Fruit fly (Drosophila melanogaster) whole organism, embryonic: ENCODE data around the gene CG9426.

Experiments used
- Aef1 ChIP-seq: fragments of 200-800 bp; sonication (Bioruptor generic); IDR thresholded peaks from 3 replicates; pipeline ENCODE4 v1.3.6; 2022; ENCODE audit warnings: missing biosample characterization, missing genetic modification characterization
- CG10959 ChIP-seq: fragments of 200-800 bp; sonication (Bioruptor generic); IDR thresholded peaks from 2 replicates; pipeline ENCODE4 v1.3.6; 2022; ENCODE audit warnings: missing biosample characterization, missing genetic modification characterization
- CG11093 ChIP-seq: fragments of 200-800 bp; sonication (Bioruptor generic); IDR thresholded peaks from 3 replicates; pipeline ENCODE4 v1.3.6; 2022; ENCODE audit warnings: missing biosample characterization, missing genetic modification characterization
- CG16779 ChIP-seq: fragments of 200-800 bp; sonication (Bioruptor generic); IDR thresholded peaks from 2 replicates; pipeline ENCODE4 v1.3.6; 2022; ENCODE audit warnings: missing biosample characterization, missing genetic modification characterization
- CG17802 ChIP-seq: fragments of 200-800 bp; sonication (Bioruptor generic); optimal IDR thresholded peaks from 2 replicates; lab custom pipeline; 2018; ENCODE audit warnings: missing biosample characterization, mild to moderate bottlenecking, missing genetic modification characterization, moderate library complexity
- CG17829 ChIP-seq: fragments of 200-800 bp; optimal IDR thresholded peaks from 2 replicates; lab custom pipeline; 2019; ENCODE audit warnings: missing biosample characterization, mild to moderate bottlenecking, missing genetic modification characterization, moderate library complexity
- CG18011 ChIP-seq: fragments of 200-800 bp; sonication (Bioruptor generic); optimal IDR thresholded peaks from 2 replicates; lab custom pipeline; 2017; ENCODE audit warnings: missing biosample characterization, missing genetic modification characterization, mild to moderate bottlenecking, moderate library complexity, missing genotype
- CG2678 ChIP-seq: fragments of 200-800 bp; sonication (Bioruptor generic); optimal IDR thresholded peaks from 3 replicates; lab custom pipeline; 2019; ENCODE audit warnings: missing biosample characterization, mild to moderate bottlenecking, missing genetic modification characterization, moderate library complexity
- CG2712 ChIP-seq: fragments of 200-800 bp; optimal IDR thresholded peaks from 3 replicates; lab custom pipeline; 2019; ENCODE audit warnings: missing biosample characterization, mild to moderate bottlenecking, missing genetic modification characterization, moderate library complexity
- CG2889 ChIP-seq: fragments of 200-800 bp; sonication (Bioruptor generic); IDR thresholded peaks from 3 replicates; pipeline ENCODE4 v1.3.6; 2022; ENCODE audit warnings: missing biosample characterization, missing genetic modification characterization
- CG30020 ChIP-seq: fragments of 200-800 bp; optimal IDR thresholded peaks from 2 replicates; lab custom pipeline; 2019; ENCODE audit warnings: missing biosample characterization, mild to moderate bottlenecking, missing genetic modification characterization, moderate library complexity
- CG31441 ChIP-seq: fragments of 200-800 bp; sonication (Bioruptor generic); IDR thresholded peaks from 2 replicates; pipeline ENCODE4 v1.3.6; 2022; ENCODE audit warnings: missing biosample characterization, missing genetic modification characterization
- CG34376 ChIP-seq: fragments of 200-800 bp; sonication (Bioruptor generic); optimal IDR thresholded peaks from 2 replicates; lab custom pipeline; 2018; ENCODE audit warnings: missing biosample characterization, mild to moderate bottlenecking, missing genetic modification characterization
- CG3995 ChIP-seq: fragments of 200-800 bp; sonication (Bioruptor generic); optimal IDR thresholded peaks from 3 replicates; lab custom pipeline; 2016; ENCODE audit warnings: missing biosample characterization, missing genetic modification characterization
- CG4282 ChIP-seq: fragments of 200-800 bp; sonication (Bioruptor generic); optimal IDR thresholded peaks from 2 replicates; lab custom pipeline; 2016; ENCODE audit warnings: missing biosample characterization, missing genetic modification characterization
- CG6175 ChIP-seq: fragments of 200-800 bp; sonication (Bioruptor generic); IDR thresholded peaks from 3 replicates; pipeline ENCODE4 v1.3.6; 2022; ENCODE audit warnings: missing biosample characterization, missing genetic modification characterization
- CG6854 ChIP-seq: fragments of 200-800 bp; sonication (Bioruptor generic); optimal IDR thresholded peaks from 3 replicates; lab custom pipeline; 2017; ENCODE audit warnings: missing biosample characterization, mild to moderate bottlenecking, missing genetic modification characterization
- CG8924 ChIP-seq: fragments of 200-800 bp; optimal IDR thresholded peaks from 3 replicates; lab custom pipeline; 2019; ENCODE audit warnings: missing biosample characterization, mild to moderate bottlenecking, missing genetic modification characterization, moderate library complexity
- CG9727 ChIP-seq: fragments of 200-800 bp; sonication (Bioruptor generic); optimal IDR thresholded peaks from 3 replicates; lab custom pipeline; 2017; ENCODE audit warnings: missing biosample characterization, mild to moderate bottlenecking, missing genetic modification characterization
- CG9797 ChIP-seq: fragments of 200-800 bp; sonication (Bioruptor generic); optimal IDR thresholded peaks from 3 replicates; lab custom pipeline; 2018; ENCODE audit warnings: missing biosample characterization, mild to moderate bottlenecking, missing genetic modification characterization
- Dek ChIP-seq: fragments of 200-800 bp; sonication (Bioruptor generic); optimal IDR thresholded peaks from 3 replicates; lab custom pipeline; 2019; ENCODE audit warnings: missing biosample characterization, mild to moderate bottlenecking, missing genetic modification characterization, moderate library complexity
- E2f1 ChIP-seq: fragments of 200-800 bp; sonication (Bioruptor generic); IDR thresholded peaks from 2 replicates; pipeline ENCODE4 v1.3.6; 2022; ENCODE audit warnings: missing biosample characterization, missing genetic modification characterization
- Ets97D ChIP-seq: fragments of 200-800 bp; sonication (Bioruptor generic); optimal IDR thresholded peaks from 3 replicates; lab custom pipeline; 2016; ENCODE audit warnings: missing biosample characterization, missing genetic modification characterization
- Gug ChIP-seq: fragments of 200-800 bp; sonication (Bioruptor generic); IDR thresholded peaks from 4 replicates; pipeline ENCODE4 v1.3.6; 2022; ENCODE audit warnings: missing biosample characterization, missing genetic modification characterization
- H2.0 ChIP-seq: fragments of 200-800 bp; sonication (Bioruptor generic); IDR thresholded peaks from 2 replicates; pipeline ENCODE4 v1.3.6; 2022; ENCODE audit warnings: missing biosample characterization, missing genetic modification characterization
- HLH54F ChIP-seq: fragments of 200-800 bp; sonication (Bioruptor generic); optimal IDR thresholded peaks from 3 replicates; lab custom pipeline; 2016; ENCODE audit warnings: missing biosample characterization, missing genetic modification characterization
- Lim3 ChIP-seq: fragments of 200-800 bp; sonication (Bioruptor generic); IDR thresholded peaks from 2 replicates; pipeline ENCODE4 v1.3.6; 2022; ENCODE audit warnings: missing biosample characterization, missing genetic modification characterization
- Mrtf ChIP-seq: fragments of 200-800 bp; sonication (Bioruptor generic); IDR thresholded peaks from 3 replicates; pipeline ENCODE4 v1.3.6; 2022; ENCODE audit warnings: missing biosample characterization, missing genetic modification characterization
- Oli ChIP-seq: fragments of 200-800 bp; sonication (Bioruptor generic); optimal IDR thresholded peaks from 2 replicates; lab custom pipeline; 2018; ENCODE audit warnings: missing biosample characterization, mild to moderate bottlenecking, missing genetic modification characterization, moderate library complexity
- Rx ChIP-seq: fragments of 200-800 bp; sonication (Bioruptor generic); IDR thresholded peaks from 2 replicates; pipeline ENCODE4 v1.3.6; 2022; ENCODE audit warnings: missing biosample characterization, missing genetic modification characterization
- Side ChIP-seq: fragments of 200-800 bp; sonication (Bioruptor generic); optimal IDR thresholded peaks from 2 replicates; lab custom pipeline; 2016; ENCODE audit warnings: missing biosample characterization, missing genetic modification characterization
- Taf1 ChIP-seq: fragments of 200-800 bp; sonication (Bioruptor generic); IDR thresholded peaks from 2 replicates; pipeline ENCODE4 v1.3.6; 2022; ENCODE audit warnings: missing biosample characterization, missing genetic modification characterization
- ase ChIP-seq: fragments of 200-800 bp; sonication (Bioruptor generic); IDR thresholded peaks from 3 replicates; pipeline ENCODE4 v1.3.6; 2022; ENCODE audit warnings: missing biosample characterization, missing genetic modification characterization
- caup ChIP-seq: fragments of 200-800 bp; sonication (Bioruptor generic); optimal IDR thresholded peaks from 3 replicates; lab custom pipeline; 2017; ENCODE audit warnings: missing biosample characterization, mild to moderate bottlenecking, missing genetic modification characterization, moderate library complexity; ENCODE audit not compliant: severe bottlenecking
- chm ChIP-seq: fragments of 200-800 bp; sonication (Bioruptor generic); IDR thresholded peaks from 2 replicates; pipeline ENCODE4 v1.3.6; 2022; ENCODE audit warnings: missing biosample characterization, missing genetic modification characterization
- insv ChIP-seq, 2 experiments: fragments of 200-800 bp; sonication (Bioruptor generic); optimal IDR thresholded peaks; 3 replicates each; lab custom pipeline; 2016 to 2018; ENCODE audit warnings: missing biosample characterization in 2 of 2, missing genetic modification characterization in 2 of 2
- ken ChIP-seq: fragments of 200-800 bp; sonication (Bioruptor generic); IDR thresholded peaks from 3 replicates; pipeline ENCODE4 v1.3.6; 2022; ENCODE audit warnings: missing biosample characterization, missing genetic modification characterization
- mirr ChIP-seq: fragments of 200-800 bp; sonication (Bioruptor generic); optimal IDR thresholded peaks from 3 replicates; lab custom pipeline; 2018; ENCODE audit warnings: missing biosample characterization, mild to moderate bottlenecking, missing genetic modification characterization
- pan ChIP-seq, 4 experiments: fragments of >200 bp in 3 of 4; fragments of 200-800 bp in 1 of 4; sonication (Bioruptor generic) in 1 of 4; optimal IDR thresholded peaks in 3 of 4; IDR thresholded peaks in 1 of 4; 2 replicates each; pipeline versions ENCODE4 v1.3.6 to Lab custom; 2017 to 2022; ENCODE audit warnings: missing biosample characterization in 2 of 4, missing genetic modification characterization in 2 of 4, mixed read lengths in 1 of 4
- sc ChIP-seq, 3 experiments: fragments of >200 bp in 2 of 3; fragments of 200-800 bp in 1 of 3; sonication (Bioruptor generic) in 1 of 3; optimal IDR thresholded peaks; 2 replicates in 2 of 3; 3 replicates in 1 of 3; lab custom pipeline; 2017; ENCODE audit warnings: mild to moderate bottlenecking in 1 of 3, missing biosample characterization in 1 of 3, missing genetic modification characterization in 1 of 3, missing genetic modification reagents in 1 of 3
- trem ChIP-seq: fragments of 200-800 bp; optimal IDR thresholded peaks from 3 replicates; lab custom pipeline; 2019; ENCODE audit warnings: missing biosample characterization, mild to moderate bottlenecking, missing genetic modification characterization, moderate library complexity
- trh ChIP-seq: fragments of 200-800 bp; sonication (Bioruptor generic); optimal IDR thresholded peaks from 2 replicates; lab custom pipeline; 2016; ENCODE audit warnings: missing biosample characterization, missing genetic modification characterization
- ttk ChIP-seq: fragments of 200-800 bp; sonication (Bioruptor generic); IDR thresholded peaks from 2 replicates; pipeline ENCODE4 v2.1.2; 2022; ENCODE audit warnings: missing biosample characterization, missing genetic modification characterization
- tup ChIP-seq: fragments of 200-800 bp; sonication (Bioruptor generic); optimal IDR thresholded peaks from 2 replicates; lab custom pipeline; 2016; ENCODE audit warnings: missing biosample characterization, mild to moderate bottlenecking, missing genetic modification characterization, moderate library complexity
- vfl ChIP-seq: fragments of 200-800 bp; sonication (Bioruptor generic); optimal IDR thresholded peaks from 2 replicates; lab custom pipeline; 2016; ENCODE audit warnings: missing biosample characterization, missing genetic modification characterization
- vvl ChIP-seq: fragments of 200-800 bp; sonication (Bioruptor generic); IDR thresholded peaks from 2 replicates; pipeline ENCODE4 v1.3.6; 2022; ENCODE audit warnings: missing biosample characterization, missing genetic modification characterization
- zen ChIP-seq: fragments of 200-800 bp; sonication (Bioruptor generic); optimal IDR thresholded peaks from 3 replicates; lab custom pipeline; 2018; ENCODE audit warnings: missing biosample characterization, mild to moderate bottlenecking, missing genetic modification characterization, moderate library complexity
- zfh2 ChIP-seq: fragments of 200-800 bp; sonication (Bioruptor generic); optimal IDR thresholded peaks from 2 replicates; lab custom pipeline; 2016; ENCODE audit warnings: missing biosample characterization, missing genetic modification characterization

Gene CG9426

dm6 chr2L:13191894-13192293 lies 27.8 kb downstream of the CG9426 start, which contains the start of the genes CG16974 and Edem2 (continued):
- TF ChIP-seq mirr (GFP tag; lab: Kevin White, UChicago) (no peak), vfl (GFP tag; lab: Kevin White, UChicago) (peak; percentile 70), CG9797 (GFP tag; lab: Kevin White, UChicago) (peak; percentile 96), CG4282 (GFP tag; lab: Kevin White, UChicago) (no peak), Rx (peak; percentile 49), CG17802 (tag; lab: Kevin White, UChicago) (peak; percentile 20), Ets97D (peak; percentile 56), chm (GFP tag; lab: Robert Waterston, UW) (no peak), CG2889 (GFP tag; lab: Robert Waterston, UW) (peak; percentile 40; the same call in 1 of the 3 replicates), Oli (tag; lab: Kevin White, UChicago) (no peak), vvl (peak; percentile 86), CG18011 (GFP tag; lab: Kevin White, UChicago) (peak; percentile 61), E2f1 (GFP tag; lab: Robert Waterston, UW) (peak; percentile 64), Gug (GFP tag; lab: Robert Waterston, UW) (peak; percentile 84), CG34376 (GFP tag; lab: Kevin White, UChicago) (peak; percentile 44), CG11093 (peak; percentile 65; the same call in 2 of the 3 replicates), insv (GFP tag; optimal IDR thresholded peaks at IDR 0.05; lab: Kevin White, UChicago) (peak in 1 of 2 experiments; percentile 55), zen (tag; lab: Kevin White, UChicago) (peak; percentile 85), sc (optimal IDR thresholded peaks at IDR 0.05; lab: Kevin White, UChicago) (no peak), sc (GFP tag; optimal IDR thresholded peaks at IDR 0.05; lab: Kevin White, UChicago) (no peak), CG10959 (peak; percentile 26; the same call in 1 of the 2 replicates), CG30020 (tag; lab: Kevin White, UChicago) (peak; percentile 66), CG9727 (GFP tag; lab: Kevin White, UChicago) (peak; percentile 86), Taf1 (GFP tag; lab: Robert Waterston, UW) (0 out of 2 replicates have a peak, but pooled peaks have one; percentile 26), CG6175 (GFP tag; lab: Robert Waterston, UW) (0 out of 3 replicates have a peak, but pooled peaks have one; percentile 31), ase (GFP tag; lab: Robert Waterston, UW) (peak; percentile 48; the same call in 2 of the 3 replicates), CG3995 (GFP tag; lab: Kevin White, UChicago) (peak; percentile 60), CG2678 (tag; lab: Kevin White, UChicago) (no peak), CG8924 (tag; lab: Kevin White, UChicago) (peak; percentile 69), CG31441 (no peak), Side (GFP tag; lab: Kevin White, UChicago) (no peak), CG17829 (peak; percentile 89), trem (tag; lab: Kevin White, UChicago) (peak; percentile 87), ttk (GFP tag; lab: Robert Waterston, UW) (peak; percentile 60), trh (peak; percentile 4), zfh2 (GFP tag; lab: Kevin White, UChicago) (peak; percentile 58), Dek (tag; lab: Kevin White, UChicago) (peak; percentile 74), Aef1 (GFP tag; lab: Robert Waterston, UW) (peak; percentile 70), CG6854 (GFP tag; lab: Kevin White, UChicago) (no peak), Mrtf (peak; percentile 52; the same call in 1 of the 3 replicates), ken (peak; percentile 79), caup (GFP tag; lab: Kevin White, UChicago) (peak; percentile 64), pan (optimal IDR thresholded peaks at IDR 0.05; lab: Kevin White, UChicago) (no peak), pan (GFP tag; optimal IDR thresholded peaks at IDR 0.05 in 1 of 2, IDR thresholded peaks at IDR 0.05 in 1 of 2) (peak in 1 of 2 experiments; percentile 82), CG2712 (tag; lab: Kevin White, UChicago) (no peak), HLH54F (peak; percentile 12), CG16779 (no peak), Lim3 (GFP tag; lab: Robert Waterston, UW) (no peak), H2.0 (peak; percentile 66), tup (GFP tag; lab: Kevin White, UChicago) (peak; percentile 66)
